Fruit fly (Drosophila melanogaster): Measurements from ENCODE around the gene CG43394.

CG43394 gene

dm6 chr2L:8163025-8163351, 17.4 kb downstream of the CG43394 start, which contains the start of gene Piezo:
Gene Piezo (plus strand): TSS chr2L:8163073.
- no peak for TF ChIP-seq CTCF (optimal IDR thresholded peaks at IDR 0.05)
- TF ChIP-seq CG8478 (optimal IDR thresholded peaks at IDR 0.05), result no peak

DNA sequence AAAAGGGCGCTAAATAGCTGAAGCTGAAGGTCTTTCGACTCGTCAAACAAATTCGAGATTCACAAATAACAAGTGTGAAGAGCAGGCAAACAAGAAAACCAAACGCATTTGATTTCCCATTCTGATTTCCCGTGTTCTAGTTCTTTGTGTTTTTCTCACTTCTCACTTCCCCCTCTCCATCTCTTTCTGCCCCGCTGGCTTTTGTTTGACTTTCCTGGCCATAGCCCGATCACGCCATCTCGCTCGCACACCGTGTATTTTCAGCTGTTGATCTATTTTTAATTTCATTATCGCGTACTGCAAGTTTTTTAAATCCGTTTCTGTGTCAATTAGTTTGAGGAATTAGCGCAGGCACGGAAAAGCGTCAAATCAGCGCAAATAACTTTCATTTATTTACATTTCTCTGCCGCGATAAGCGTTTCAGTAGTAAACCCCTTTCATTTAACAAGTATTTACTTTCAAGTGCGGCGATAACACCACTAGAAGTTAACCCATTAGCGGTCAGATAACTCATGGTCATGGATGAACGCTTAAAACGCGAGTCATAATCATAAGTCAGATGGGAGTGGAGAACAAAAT, 18.1 kb downstream of the CG43394 start:
- TF ChIP-seq CTCF (optimal IDR thresholded peaks at IDR 0.05) (no peak), CG8478 (optimal IDR thresholded peaks at IDR 0.05) (no peak)

dm6 chr2L:8164219-8164618, 18.7 kb downstream of the CG43394 start:
- TF ChIP-seq CG8478 (optimal IDR thresholded peaks at IDR 0.05), result no peak
- TF ChIP-seq CTCF (optimal IDR thresholded peaks at IDR 0.05), result no peak

dm6 chr2L:8165800-8166576, 20.4 kb downstream of the CG43394 start:
- TF ChIP-seq CTCF (optimal IDR thresholded peaks at IDR 0.05) (no peak), CG8478 (optimal IDR thresholded peaks at IDR 0.05) (no peak)

- TF ChIP-seq CTCF (optimal IDR thresholded peaks at IDR 0.05), result no peak
- TF ChIP-seq CG8478 (optimal IDR thresholded peaks at IDR 0.05), result no peak
These were observed 22.5 kb downstream of the CG43394 start for dm6 chr2L:8168075-8168474.

DNA sequence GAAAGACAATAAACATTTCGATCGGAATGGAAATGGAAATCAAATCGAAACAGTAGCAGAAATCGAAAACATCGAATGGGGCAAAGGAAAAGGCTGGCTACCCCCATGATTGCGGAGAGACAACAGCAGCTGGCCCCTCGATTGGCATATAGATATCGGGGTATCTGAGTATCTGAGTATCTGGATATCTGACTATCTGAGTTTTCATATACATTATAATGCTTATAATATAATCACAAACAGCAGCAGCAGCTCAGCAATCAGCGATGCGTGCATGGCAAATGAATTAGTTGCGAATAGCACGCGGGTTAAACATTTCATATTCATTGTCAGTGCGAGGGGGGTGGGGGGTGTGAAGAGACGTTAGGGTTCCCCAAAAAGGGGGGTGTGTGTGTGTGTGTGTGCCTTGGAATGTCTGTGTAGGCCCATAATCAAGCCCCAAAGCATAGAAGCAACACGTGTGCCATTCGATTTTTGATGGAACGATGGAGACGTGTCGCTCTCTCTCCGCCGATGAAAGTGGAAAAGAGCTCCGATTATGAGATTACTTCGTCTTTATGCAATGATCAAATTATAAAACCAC, 25.1 kb downstream of the CG43394 start:
- TF ChIP-seq CG8478 (optimal IDR thresholded peaks at IDR 0.05) (no peak), CTCF (optimal IDR thresholded peaks at IDR 0.05) (no peak)

DNA sequence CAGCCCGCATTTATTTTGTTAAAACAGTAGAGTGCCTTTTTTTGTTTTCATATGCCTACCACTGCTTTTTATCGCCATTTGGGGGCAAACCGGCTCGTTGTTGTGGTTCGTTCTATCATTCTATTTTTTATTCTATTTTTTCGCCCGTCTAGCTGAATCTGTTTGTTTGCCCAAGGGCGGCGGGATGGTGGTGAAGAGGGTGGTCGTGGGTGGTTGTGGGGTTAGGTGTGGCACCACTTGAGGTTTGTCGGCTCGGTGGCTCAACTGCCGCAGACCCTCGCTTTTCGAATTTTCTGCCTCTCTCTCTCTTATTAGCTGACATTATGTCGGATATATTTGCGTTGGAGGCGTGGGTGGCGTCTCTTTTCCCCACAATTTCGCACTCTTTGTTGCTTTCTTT, 26.0 kb downstream of the CG43394 start:
- TF ChIP-seq CG8478 (optimal IDR thresholded peaks at IDR 0.05), result no peak
- no peak for TF ChIP-seq CTCF (optimal IDR thresholded peaks at IDR 0.05)

DNA sequence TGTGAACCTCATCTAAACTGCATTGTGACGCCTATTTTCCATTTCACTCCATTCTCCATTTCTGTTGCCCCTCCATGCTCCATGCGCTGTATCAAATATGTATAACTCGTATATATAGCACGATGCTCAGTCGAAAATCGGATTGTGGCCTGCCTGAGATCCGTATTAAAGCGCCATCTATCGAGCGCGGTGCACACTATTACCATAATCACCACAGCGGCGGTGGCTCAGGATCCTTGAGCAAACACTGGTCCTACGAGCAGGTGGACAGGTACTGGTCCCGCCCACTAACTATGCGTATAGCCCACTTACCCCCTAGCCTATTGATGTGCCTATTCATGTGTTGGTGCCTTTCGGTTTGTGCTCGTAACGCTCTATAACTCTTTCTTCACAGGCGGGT, 39.5 kb downstream of the CG43394 start:
- TF ChIP-seq CG8478 (optimal IDR thresholded peaks at IDR 0.05) (no peak), CTCF (optimal IDR thresholded peaks at IDR 0.05) (peak; percentile 82 to 90)

dm6 chr2L:8190681-8191080, 45.1 kb downstream of the CG43394 start, which contains the start of gene CG34134:
Gene CG34134 (minus strand): TSS chr2L:8190781.
- no peak for TF ChIP-seq CG8478 (optimal IDR thresholded peaks at IDR 0.05)
- TF ChIP-seq CTCF (optimal IDR thresholded peaks at IDR 0.05), result no peak

DNA sequence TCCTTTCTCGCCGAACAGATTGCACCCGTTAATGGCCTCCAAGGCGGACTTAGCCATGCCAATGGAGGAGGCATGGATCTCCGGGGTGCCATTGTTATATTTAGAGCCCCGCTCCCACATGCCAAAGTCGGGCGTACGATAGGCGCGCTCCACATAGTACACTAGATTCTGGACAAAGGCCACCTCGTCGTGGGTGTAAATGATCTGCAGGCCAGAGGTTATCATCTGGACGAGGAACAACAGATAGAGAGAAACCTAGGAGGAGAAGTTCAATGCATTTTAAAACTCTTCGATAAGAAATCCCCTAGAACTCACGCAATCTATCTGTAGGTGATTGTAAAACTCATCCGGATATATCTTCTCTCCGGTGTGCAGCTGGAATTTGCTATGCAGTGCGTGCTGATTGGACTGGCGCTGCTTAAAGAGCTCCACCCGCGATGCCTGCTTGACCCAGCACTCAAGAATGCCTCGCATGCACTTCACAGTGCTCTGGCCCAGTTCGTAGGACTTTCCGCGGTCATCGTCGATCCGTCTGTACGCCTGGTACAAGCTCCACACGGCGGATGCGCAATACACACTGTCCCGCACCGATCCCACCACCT, 50.3 kb downstream of the CG43394 start:
- no peak for TF ChIP-seq CTCF (optimal IDR thresholded peaks at IDR 0.05)
- no peak for TF ChIP-seq CG8478 (optimal IDR thresholded peaks at IDR 0.05)

DNA sequence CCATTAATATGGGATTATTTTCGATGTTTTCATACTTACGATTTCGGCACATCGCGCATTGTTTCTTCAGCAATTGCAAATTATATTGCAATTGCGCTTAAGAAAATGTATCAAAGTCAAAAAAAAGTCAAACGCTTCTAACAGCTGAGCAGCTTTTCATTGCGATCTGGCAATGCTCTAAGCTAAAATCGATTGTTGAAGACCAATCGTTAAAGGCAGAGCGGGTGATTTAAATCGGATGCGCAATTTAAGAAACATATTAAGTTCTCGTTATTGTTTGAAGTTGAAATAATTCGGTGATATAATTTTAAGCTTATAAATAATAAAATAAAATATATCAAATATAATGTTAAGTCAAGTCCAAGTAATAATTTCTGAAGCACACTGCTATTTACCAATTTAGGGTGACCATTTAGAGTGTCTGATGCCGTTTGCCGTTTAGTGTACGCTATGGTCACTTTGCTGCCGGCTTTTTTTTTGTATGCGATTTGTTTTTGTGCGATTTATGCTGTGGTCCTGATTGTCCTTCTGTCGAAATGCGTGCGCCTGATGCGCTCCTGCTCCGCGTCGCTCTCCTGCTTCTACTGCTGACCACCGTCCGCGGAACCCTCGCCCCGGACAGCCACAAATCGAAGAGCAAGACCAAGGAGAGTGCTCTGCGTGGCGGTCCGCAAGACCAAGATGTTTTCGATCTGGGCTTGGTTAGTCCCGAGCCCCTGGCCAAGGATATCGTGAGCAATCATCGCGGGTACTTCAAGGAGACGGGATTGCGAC, 51.4 kb downstream of the CG43394 start, which contains the start of the genes CG8475 and CG8460:
CG8475 (minus strand) TSS at position 162 of the 774 bp plus-strand sequence.
CG8460 (plus strand) TSS at position 437 of the 774 bp plus-strand sequence.
- TF ChIP-seq CG8478 (optimal IDR thresholded peaks at IDR 0.05) (no peak), CTCF (optimal IDR thresholded peaks at IDR 0.05) (no peak)

DNA sequence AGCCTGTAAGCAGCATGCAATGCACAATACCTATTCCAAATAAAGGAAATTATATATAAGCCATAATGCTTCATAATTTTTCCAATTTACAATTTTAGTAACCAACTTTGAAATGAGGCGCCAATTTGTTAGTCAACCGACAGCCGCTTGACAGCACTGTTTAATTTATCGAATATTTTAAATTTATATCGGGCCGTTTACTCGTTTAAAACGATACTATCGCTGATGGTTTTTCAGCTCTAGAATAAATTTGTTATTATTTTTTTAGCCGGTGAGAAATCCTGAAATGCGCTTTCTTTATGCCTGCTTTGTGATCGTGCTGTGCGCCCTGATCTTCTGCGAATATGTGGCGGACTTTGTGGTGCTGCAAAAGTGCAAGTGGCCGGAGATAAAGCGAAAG, 53.2 kb downstream of the CG43394 start, which contains the start of gene PGAP5:
PGAP5 (plus strand) TSS at position 126 of the 400 bp plus-strand sequence.
- TF ChIP-seq CG8478 (optimal IDR thresholded peaks at IDR 0.05) (no peak), CTCF (optimal IDR thresholded peaks at IDR 0.05) (no peak)

DNA sequence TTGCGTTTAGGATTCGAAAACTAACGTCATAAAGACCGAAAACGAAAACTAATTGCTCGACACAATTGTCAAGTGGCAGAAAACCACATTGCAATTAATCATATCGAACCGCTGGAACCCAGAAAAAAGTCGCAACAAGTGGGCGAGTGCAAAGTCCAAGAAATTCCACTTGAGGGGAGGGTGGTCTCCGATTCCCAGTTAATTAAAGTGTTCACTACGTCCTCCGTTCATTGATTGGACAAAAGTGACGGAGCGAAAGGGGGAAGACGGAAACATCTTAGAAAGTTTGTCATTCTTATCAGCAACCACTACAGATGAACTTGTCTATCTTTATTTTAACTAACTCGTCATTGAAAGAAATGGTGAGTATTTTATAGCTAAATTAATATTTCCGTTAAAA, 57.0 kb downstream of the CG43394 start:
- TF ChIP-seq CG8478 (optimal IDR thresholded peaks at IDR 0.05) (no peak), CTCF (optimal IDR thresholded peaks at IDR 0.05) (no peak)

DNA sequence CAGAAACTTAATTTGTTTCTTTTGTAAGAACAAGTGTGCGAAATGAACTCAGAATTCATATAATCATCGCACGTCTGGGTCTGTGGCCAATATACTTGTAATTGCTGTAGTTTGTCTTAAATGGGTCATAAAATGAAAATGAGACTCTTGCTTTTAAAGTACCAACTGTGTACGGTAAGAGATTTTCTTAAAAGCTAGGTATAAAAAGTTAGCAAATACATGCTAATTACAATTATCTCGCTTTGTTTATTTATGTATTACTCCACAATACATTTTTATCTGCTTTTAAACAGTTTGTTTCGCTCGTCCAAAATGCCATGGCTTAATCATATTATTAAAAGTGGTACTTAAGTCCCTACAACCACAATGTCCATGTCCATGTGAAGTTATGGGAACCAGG, 58.2 kb downstream of the CG43394 start:
- TF ChIP-seq CTCF (optimal IDR thresholded peaks at IDR 0.05) (no peak), CG8478 (optimal IDR thresholded peaks at IDR 0.05) (no peak)

DNA sequence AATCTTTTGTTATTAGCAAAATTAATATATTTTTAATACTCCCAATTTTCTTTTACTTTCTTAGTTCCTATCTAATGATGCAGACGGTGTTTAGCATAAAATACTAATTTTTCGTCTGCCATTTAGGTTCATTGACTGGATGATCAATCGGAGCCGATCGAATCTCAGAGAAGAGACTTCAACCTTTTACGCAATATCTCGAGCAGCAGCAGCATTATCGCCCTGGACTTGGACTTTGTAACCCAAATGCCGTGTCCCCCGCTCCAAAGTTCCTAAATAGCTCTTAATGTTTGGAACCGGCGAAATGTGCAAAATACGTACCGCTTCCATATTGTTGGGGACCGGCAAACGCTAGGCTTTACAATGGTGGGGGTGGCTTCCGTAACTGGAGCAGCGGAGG, 58.8 kb downstream of the CG43394 start:
- TF ChIP-seq CG8478 (optimal IDR thresholded peaks at IDR 0.05) (no peak), CTCF (optimal IDR thresholded peaks at IDR 0.05) (no peak)

Measured in S2 (cell line).